Worm (Caenorhabditis elegans): ENCODE measurements around the gene snpn-1.

Gene snpn-1

ce11 chrIV:5086961-5087326, 3.9 kb downstream of the snpn-1 start (continued):
- TF ChIP-seq F37B4.10 (GFP tag; IDR thresholded peaks at IDR 0.05) = 0 out of 2 replicates have a peak, but pooled peaks have one; percentile 35
- no peak for TF ChIP-seq aptf-2 (GFP tag; conservative IDR thresholded peaks at IDR 0.05)
- TF ChIP-seq ztf-3 (GFP tag; optimal IDR thresholded peaks at IDR 0.05) = no peak
- no peak for TF ChIP-seq ceh-40 (GFP tag; IDR thresholded peaks at IDR 0.05)
- TF ChIP-seq F10E7.11 (tag; optimal IDR thresholded peaks at IDR 0.05) = no peak
- TF ChIP-seq D2030.7 (GFP tag; IDR thresholded peaks at IDR 0.05) = no peak
- 0 out of 2 replicates have a peak, but pooled peaks have one; percentile 12 for TF ChIP-seq ceh-100 (GFP tag; IDR thresholded peaks at IDR 0.05)
- TF ChIP-seq ZK185.1 (tag; optimal IDR thresholded peaks at IDR 0.05; ENCODE audit: poor library complexity, severe bottlenecking) = peak; percentile 70
- no peak for TF ChIP-seq F57C9.4 (tag; optimal IDR thresholded peaks at IDR 0.05)
- no peak for TF ChIP-seq egl-44 (GFP tag; IDR thresholded peaks at IDR 0.05)
- no peak for TF ChIP-seq F57A8.1 (GFP tag; optimal IDR thresholded peaks at IDR 0.05)
- no peak for TF ChIP-seq K11D2.4 (GFP tag; IDR thresholded peaks at IDR 0.05)
- TF ChIP-seq T26A5.8 (tag; optimal IDR thresholded peaks at IDR 0.05) = no peak
- peak; percentile 41 for TF ChIP-seq atf-7 (tag; optimal IDR thresholded peaks at IDR 0.05)
- no peak for TF ChIP-seq ztf-22 (GFP tag; optimal IDR thresholded peaks at IDR 0.05)
- TF ChIP-seq hlh-12 (tag; optimal IDR thresholded peaks at IDR 0.05) = no peak
- no peak for TF ChIP-seq Y53F4B.3 (GFP tag; IDR thresholded peaks at IDR 0.05)
- no peak for TF ChIP-seq let-526 (GFP tag; IDR thresholded peaks at IDR 0.05)
- no peak for TF ChIP-seq unc-130 (GFP tag; optimal IDR thresholded peaks at IDR 0.05)
- TF ChIP-seq ztf-28 (GFP tag; IDR thresholded peaks at IDR 0.05) = no peak
- TF ChIP-seq madf-3 (GFP tag; IDR thresholded peaks at IDR 0.05) = 0 out of 2 replicates have a peak, but pooled peaks have one; percentile 53
- 0 out of 2 replicates have a peak, but pooled peaks have one; percentile 8 for TF ChIP-seq C06A6.2 (GFP tag; conservative IDR thresholded peaks at IDR 0.05)
- no peak for TF ChIP-seq ceh-91 (GFP tag; IDR thresholded peaks at IDR 0.05)
- no peak for TF ChIP-seq hmg-20 (GFP tag; IDR thresholded peaks at IDR 0.05)
- no peak for TF ChIP-seq snpc-1.3 (tag; optimal IDR thresholded peaks at IDR 0.05; ENCODE audit: insufficient read depth)
- no peak for TF ChIP-seq ztf-26 (tag; optimal IDR thresholded peaks at IDR 0.05)
- no peak for TF ChIP-seq sea-2 (GFP tag; IDR thresholded peaks at IDR 0.05)
- no peak for TF ChIP-seq xnd-1 (tag; optimal IDR thresholded peaks at IDR 0.05)
- 0 out of 2 replicates have a peak, but pooled peaks have one; percentile 24 for TF ChIP-seq mcd-1 (GFP tag; IDR thresholded peaks at IDR 0.05)
- TF ChIP-seq nfya-1 (tag; optimal IDR thresholded peaks at IDR 0.05; ENCODE audit: borderline replicate concordance, insufficient read depth) = no peak
- no peak for TF ChIP-seq sdz-38 (tag; optimal IDR thresholded peaks at IDR 0.05)
- TF ChIP-seq Y56A3A.18 (GFP tag; IDR thresholded peaks at IDR 0.05) = no peak
- no peak for TF ChIP-seq Y67H2A.10 (GFP tag; conservative IDR thresholded peaks at IDR 0.05)

ce11 chrIV:5086243-5086960, 4.4 kb downstream of the snpn-1 start:
- peak; percentile 29 for TF ChIP-seq nhr-90 (tag; optimal IDR thresholded peaks at IDR 0.05)
- TF ChIP-seq ekl-4 (GFP tag; IDR thresholded peaks at IDR 0.05) = peak; percentile 34; the same call in 1 of the 2 replicates
- no peak for TF ChIP-seq cebp-1 (GFP tag; IDR thresholded peaks at IDR 0.05)
- TF ChIP-seq cebp-1 (tag; optimal IDR thresholded peaks at IDR 0.05) = peak; percentile 3
- TF ChIP-seq madf-3 (GFP tag; IDR thresholded peaks at IDR 0.05) = peak; percentile 51; the same call in 1 of the 2 replicates
- no peak for TF ChIP-seq nhr-80 (tag; optimal IDR thresholded peaks at IDR 0.05)
- TF ChIP-seq xnd-1 (tag; optimal IDR thresholded peaks at IDR 0.05) = no peak
- TF ChIP-seq repo-1 (tag; optimal IDR thresholded peaks at IDR 0.05) = peak; percentile 74
- 0 out of 2 replicates have a peak, but pooled peaks have one; percentile 19 for TF ChIP-seq ceh-40 (GFP tag; IDR thresholded peaks at IDR 0.05)
- TF ChIP-seq snpc-3.4 (tag; optimal IDR thresholded peaks at IDR 0.05) = peak; percentile 27
- TF ChIP-seq Y53G8AR.9 (GFP tag; conservative IDR thresholded peaks at IDR 0.05) = no peak
- TF ChIP-seq athp-1 (tag; optimal IDR thresholded peaks at IDR 0.05) = no peak
- TF ChIP-seq ccch-3 (GFP tag; optimal IDR thresholded peaks at IDR 0.05) = no peak
- no peak for TF ChIP-seq snpc-4 (GFP tag; optimal IDR thresholded peaks at IDR 0.05)
- TF ChIP-seq snpc-4 (tag; optimal IDR thresholded peaks at IDR 0.05) = peak in 2 of 4 experiments; percentile 12 to 63
- TF ChIP-seq ZK185.1 (tag; optimal IDR thresholded peaks at IDR 0.05; ENCODE audit: poor library complexity, severe bottlenecking) = peak; percentile 72
- 0 out of 2 replicates have a peak, but pooled peaks have one; percentile 15 for TF ChIP-seq aptf-3 (GFP tag; IDR thresholded peaks at IDR 0.05)
- peak; percentile 33 for TF ChIP-seq hrde-1 (tag; optimal IDR thresholded peaks at IDR 0.05; ENCODE audit: borderline replicate concordance)
- peak; percentile 16; the same call in 1 of the 2 replicates for TF ChIP-seq Y56A3A.18 (GFP tag; IDR thresholded peaks at IDR 0.05)

Data from whole organism, young adult.